Fruit fly (Drosophila melanogaster): ENCODE measurements around the gene CG2113.

CG2113 gene

DNA sequence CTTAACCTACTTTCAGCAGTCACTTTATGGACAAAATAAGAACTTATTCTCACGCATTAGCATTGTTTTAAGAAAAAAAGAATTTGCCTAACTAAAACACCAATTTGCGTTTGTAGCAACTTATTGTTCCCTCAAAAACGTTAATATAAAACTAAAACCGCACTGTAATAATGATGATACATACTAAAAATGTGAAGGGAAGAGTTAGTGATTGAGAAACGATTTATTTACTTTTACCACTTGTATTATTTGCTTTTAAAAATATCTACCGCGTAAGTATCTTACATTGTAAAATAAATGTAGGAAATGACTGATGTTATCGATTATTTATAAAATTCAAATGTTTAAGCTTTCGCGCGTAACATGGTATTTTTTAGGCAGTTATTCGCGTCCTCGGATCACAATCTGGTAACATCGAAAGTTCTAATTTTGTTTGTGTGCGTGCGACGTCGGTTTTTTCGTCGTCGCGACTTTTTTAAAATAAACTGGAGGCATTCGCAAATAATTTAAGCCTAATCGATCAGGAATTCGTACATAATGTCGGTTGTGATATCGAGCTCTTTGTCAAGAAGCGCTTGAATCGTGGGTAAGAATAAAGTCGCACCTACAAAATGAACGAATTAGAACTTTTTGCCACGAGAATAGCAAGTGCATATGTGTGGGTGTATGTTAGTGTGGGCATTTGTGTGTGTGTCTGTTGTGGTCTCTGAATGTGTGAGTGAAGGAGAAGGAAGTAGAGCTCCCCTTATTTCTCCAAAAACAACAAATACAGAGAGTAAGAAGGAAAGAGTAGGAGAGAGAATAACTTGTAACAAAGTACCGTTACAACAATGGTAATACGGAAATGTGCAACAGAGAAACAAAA lies 40.0 kb downstream of the CG2113 start, which contains the start of gene CG2162:
CG2162 (plus strand) TSS at position 418 of the 865 bp plus-strand sequence.
- TF ChIP-seq OdsH (GFP tag; optimal IDR thresholded peaks at IDR 0.05) = no peak
- TF ChIP-seq cyc (GFP tag; optimal IDR thresholded peaks at IDR 0.05) = no peak
- TF ChIP-seq eg (GFP tag; IDR thresholded peaks at IDR 0.05) = no peak
- no peak for TF ChIP-seq CG6276 (GFP tag; optimal IDR thresholded peaks at IDR 0.05)
- no peak for TF ChIP-seq fd59A (GFP tag; optimal IDR thresholded peaks at IDR 0.05)
- no peak for TF ChIP-seq CG15336 (GFP tag; IDR thresholded peaks at IDR 0.05)
- no peak for TF ChIP-seq CG6163 (GFP tag; IDR thresholded peaks at IDR 0.05)
- TF ChIP-seq spab (GFP tag; optimal IDR thresholded peaks at IDR 0.05) = no peak
- TF ChIP-seq CG6792 (GFP tag; optimal IDR thresholded peaks at IDR 0.05) = no peak
- no peak for TF ChIP-seq Lpt (GFP tag; optimal IDR thresholded peaks at IDR 0.05)
- no peak for TF ChIP-seq CG11902 (GFP tag; optimal IDR thresholded peaks at IDR 0.05)
- TF ChIP-seq CG6854 (GFP tag; optimal IDR thresholded peaks at IDR 0.05) = peak; percentile 43
- TF ChIP-seq CG10631 (GFP tag; optimal IDR thresholded peaks at IDR 0.05) = no peak
- no peak for TF ChIP-seq Blimp-1 (GFP tag; optimal IDR thresholded peaks at IDR 0.05)
- TF ChIP-seq CG11294 (GFP tag; IDR thresholded peaks at IDR 0.05) = no peak
- TF ChIP-seq vri (GFP tag; optimal IDR thresholded peaks at IDR 0.05) = peak; percentile 35
- no peak for TF ChIP-seq Smox (GFP tag; optimal IDR thresholded peaks at IDR 0.05)
- no peak for TF ChIP-seq CG10669 (GFP tag; optimal IDR thresholded peaks at IDR 0.05)
- TF ChIP-seq CG7368 (GFP tag; optimal IDR thresholded peaks at IDR 0.05) = no peak
- no peak for TF ChIP-seq Eip75B (GFP tag; optimal IDR thresholded peaks at IDR 0.05)
- TF ChIP-seq esn (GFP tag; optimal IDR thresholded peaks at IDR 0.05) = no peak
- TF ChIP-seq Sox14 (GFP tag; optimal IDR thresholded peaks at IDR 0.05) = peak; percentile 49
- no peak for TF ChIP-seq CG3032 (tag; optimal IDR thresholded peaks at IDR 0.05)
- TF ChIP-seq CG34406 (GFP tag; optimal IDR thresholded peaks at IDR 0.05) = no peak
- no peak for TF ChIP-seq Gug (GFP tag; IDR thresholded peaks at IDR 0.05)
- no peak for TF ChIP-seq CG4318 (GFP tag; optimal IDR thresholded peaks at IDR 0.05)
- no peak for TF ChIP-seq Sox102F (GFP tag; optimal IDR thresholded peaks at IDR 0.05)
- TF ChIP-seq Hr38 (GFP tag; optimal IDR thresholded peaks at IDR 0.05) = no peak
- no peak for TF ChIP-seq CG9139 (GFP tag; optimal IDR thresholded peaks at IDR 0.05)
- no peak for TF ChIP-seq Eip93F (GFP tag; optimal IDR thresholded peaks at IDR 0.05)
- no peak for TF ChIP-seq Sox15 (GFP tag; optimal IDR thresholded peaks at IDR 0.05)
- TF ChIP-seq CG11762 (GFP tag; optimal IDR thresholded peaks at IDR 0.05; ENCODE audit: insufficient read depth) = no peak
- no peak for TF ChIP-seq dac (GFP tag; optimal IDR thresholded peaks at IDR 0.05)
- TF ChIP-seq CG8632 (GFP tag; optimal IDR thresholded peaks at IDR 0.05) = no peak
- no peak for TF ChIP-seq CG1621 (tag; optimal IDR thresholded peaks at IDR 0.05)
- peak; percentile 23 to 42 for TF ChIP-seq ss (GFP tag; optimal IDR thresholded peaks at IDR 0.05)
- TF ChIP-seq fd85E (GFP tag; optimal IDR thresholded peaks at IDR 0.05) = peak; percentile 34
- no peak for TF ChIP-seq salr (GFP tag; optimal IDR thresholded peaks at IDR 0.05)
- TF ChIP-seq CG32006 (GFP tag; optimal IDR thresholded peaks at IDR 0.05) = no peak
- no peak for TF ChIP-seq pdm3 (GFP tag; optimal IDR thresholded peaks at IDR 0.05)
- peak; percentile 2 for TF ChIP-seq CG6808 (GFP tag; optimal IDR thresholded peaks at IDR 0.05)
- TF ChIP-seq CG8119 (GFP tag; IDR thresholded peaks at IDR 0.05) = no peak
- no peak for TF ChIP-seq CG16779 (tag; optimal IDR thresholded peaks at IDR 0.05)
- no peak for TF ChIP-seq svp (GFP tag)
- TF ChIP-seq Ets96B (tag; optimal IDR thresholded peaks at IDR 0.05) = peak; percentile 7
- TF ChIP-seq achi (GFP tag; optimal IDR thresholded peaks at IDR 0.05) = no peak
- TF ChIP-seq CG8319 (GFP tag; optimal IDR thresholded peaks at IDR 0.05) = no peak
- no peak for TF ChIP-seq net (GFP tag; optimal IDR thresholded peaks at IDR 0.05)
- TF ChIP-seq Hr4 (GFP tag; optimal IDR thresholded peaks at IDR 0.05) = no peak
- peak; percentile 55 for TF ChIP-seq Eip78C (GFP tag)
- TF ChIP-seq lz (GFP tag; optimal IDR thresholded peaks at IDR 0.05) = no peak

All from whole organism, prepupa.